Fruit fly (Drosophila melanogaster): ENCODE data around the gene inaF-A.

The inaF-A gene

DNA sequence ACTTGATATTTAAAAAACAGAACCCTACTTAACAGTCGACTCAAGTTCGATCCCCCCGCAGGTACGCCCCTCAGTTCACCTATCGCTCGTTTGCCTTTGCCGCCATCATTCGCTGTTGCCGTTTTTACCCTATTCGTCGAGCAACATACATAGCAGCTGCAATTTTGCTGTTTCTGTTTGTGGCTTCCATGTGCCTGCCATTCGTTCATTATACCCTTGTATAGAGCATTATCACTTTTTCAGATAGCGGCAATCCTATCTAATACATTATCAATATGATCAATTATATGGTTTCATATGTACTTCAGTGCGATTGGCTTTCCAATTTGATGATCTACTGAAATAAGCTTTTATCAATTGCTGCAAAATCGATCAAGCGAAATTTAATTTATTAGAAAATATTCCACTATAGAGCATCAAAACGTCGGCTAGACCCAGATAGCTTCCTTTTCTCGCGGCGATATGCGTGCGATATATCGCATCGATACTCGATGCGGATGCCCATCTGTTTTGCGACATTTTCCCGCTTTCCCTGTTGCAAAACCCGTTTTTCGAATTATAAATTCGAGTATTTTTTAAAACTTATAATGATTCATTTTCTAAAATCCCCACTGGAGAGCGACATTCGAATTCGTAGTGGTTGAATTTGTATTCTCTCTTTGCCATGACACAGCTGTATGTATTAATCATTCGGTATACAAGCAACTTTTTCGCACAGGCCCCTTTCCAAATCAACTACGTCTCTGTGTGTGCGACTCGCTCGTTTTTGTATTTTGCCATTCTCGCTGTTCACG lies 17.6 kb downstream of the inaF-A start (continued):
- TF ChIP-seq zf30C (GFP tag; optimal IDR thresholded peaks at IDR 0.05), result no peak
- peak; percentile 48 for TF ChIP-seq tup (GFP tag; optimal IDR thresholded peaks at IDR 0.05)
- TF ChIP-seq row (GFP tag; IDR thresholded peaks at IDR 0.05), result peak; percentile 97
- peak; percentile 76 for TF ChIP-seq CG10654 (GFP tag; optimal IDR thresholded peaks at IDR 0.05)
- TF ChIP-seq Lim3 (GFP tag; IDR thresholded peaks at IDR 0.05), result no peak; the same call in 1 of the 2 replicates
- TF ChIP-seq BtbVII (GFP tag; optimal IDR thresholded peaks at IDR 0.05), result peak; percentile 84
- no peak for TF ChIP-seq pita (GFP tag; optimal IDR thresholded peaks at IDR 0.05)
- peak; percentile 93 for TF ChIP-seq Meics (GFP tag; optimal IDR thresholded peaks at IDR 0.05)
- peak; percentile 70 for TF ChIP-seq corto (GFP tag; optimal IDR thresholded peaks at IDR 0.05)
- TF ChIP-seq crc (GFP tag; optimal IDR thresholded peaks at IDR 0.05), result peak; percentile 71
- no peak for TF ChIP-seq crp (GFP tag; optimal IDR thresholded peaks at IDR 0.05)
- peak; percentile 74 for TF ChIP-seq ken (GFP tag; IDR thresholded peaks at IDR 0.05)
- TF ChIP-seq CG2889 (GFP tag; IDR thresholded peaks at IDR 0.05), result peak; percentile 82; the same call in 2 of the 3 replicates
- TF ChIP-seq CG10959 (GFP tag; IDR thresholded peaks at IDR 0.05), result peak; percentile 82
- TF ChIP-seq CG14014 (GFP tag; IDR thresholded peaks at IDR 0.05), result peak; percentile 58
- TF ChIP-seq CG9609 (GFP tag; optimal IDR thresholded peaks at IDR 0.05), result peak; percentile 84
- TF ChIP-seq stc (GFP tag; IDR thresholded peaks at IDR 0.05), result peak; percentile 83
- peak; percentile 44 for TF ChIP-seq CG3838 (GFP tag; optimal IDR thresholded peaks at IDR 0.05)
- TF ChIP-seq CG9215 (GFP tag; IDR thresholded peaks at IDR 0.05), result peak; percentile 88
- TF ChIP-seq z (GFP tag; IDR thresholded peaks at IDR 0.05), result no peak
- peak; percentile 93 for TF ChIP-seq phol (tag; optimal IDR thresholded peaks at IDR 0.05)
- peak; percentile 89 for TF ChIP-seq Sox100B (GFP tag; optimal IDR thresholded peaks at IDR 0.05)
- TF ChIP-seq Gug (GFP tag; IDR thresholded peaks at IDR 0.05), result peak; percentile 64; the same call in 3 of the 4 replicates
- TF ChIP-seq CG9817 (tag; optimal IDR thresholded peaks at IDR 0.05), result peak; percentile 83
- TF ChIP-seq CG11247 (GFP tag; IDR thresholded peaks at IDR 0.05), result peak; percentile 61
- peak; percentile 81 for TF ChIP-seq CG34422 (GFP tag; IDR thresholded peaks at IDR 0.05)
- peak; percentile 79 for TF ChIP-seq CG1792 (GFP tag; optimal IDR thresholded peaks at IDR 0.05)
- TF ChIP-seq lilli (GFP tag; optimal IDR thresholded peaks at IDR 0.05), result peak; percentile 83
- TF ChIP-seq CG13424 (tag; optimal IDR thresholded peaks at IDR 0.05), result peak; percentile 89
- TF ChIP-seq CG9932 (GFP tag; IDR thresholded peaks at IDR 0.05), result peak; percentile 70
- TF ChIP-seq Jarid2 (GFP tag; optimal IDR thresholded peaks at IDR 0.05), result peak; percentile 66
- TF ChIP-seq ase (GFP tag; IDR thresholded peaks at IDR 0.05), result peak; percentile 63; the same call in 2 of the 3 replicates
- peak; percentile 54 for TF ChIP-seq chm (GFP tag; IDR thresholded peaks at IDR 0.05)
- TF ChIP-seq eyg (GFP tag; optimal IDR thresholded peaks at IDR 0.05), result peak; percentile 79
- TF ChIP-seq D (optimal IDR thresholded peaks at IDR 0.05), result no peak
- peak; percentile 87 for TF ChIP-seq D (GFP tag; optimal IDR thresholded peaks at IDR 0.05)
- peak; percentile 76; the same call in 2 of the 3 replicates for TF ChIP-seq CG11093 (GFP tag; IDR thresholded peaks at IDR 0.05)
- TF ChIP-seq twi (tag; optimal IDR thresholded peaks at IDR 0.05), result peak; percentile 91
- TF ChIP-seq pho (GFP tag; optimal IDR thresholded peaks at IDR 0.05), result peak; percentile 92
- no peak; the same call in 1 of the 2 replicates for TF ChIP-seq CG8765 (GFP tag; IDR thresholded peaks at IDR 0.05)
- peak; percentile 80 for TF ChIP-seq NfI (GFP tag; optimal IDR thresholded peaks at IDR 0.05)
- peak; percentile 60 for TF ChIP-seq CG31224 (GFP tag; IDR thresholded peaks at IDR 0.05)
- peak; percentile 74 for TF ChIP-seq cato (GFP tag; optimal IDR thresholded peaks at IDR 0.05; ENCODE audit: borderline replicate concordance)
- no peak; the same call in none of the 2 replicates for TF ChIP-seq hbn (GFP tag; IDR thresholded peaks at IDR 0.05; ENCODE audit: partially characterized antibody)
- peak; percentile 87 for TF ChIP-seq Hr3 (GFP tag; optimal IDR thresholded peaks at IDR 0.05)
- peak; percentile 86 for TF ChIP-seq al (GFP tag; IDR thresholded peaks at IDR 0.05)
- TF ChIP-seq Stat92E (GFP tag; optimal IDR thresholded peaks at IDR 0.05), result peak in 1 of 3 experiments; percentile 18
- TF ChIP-seq odd (GFP tag; optimal IDR thresholded peaks at IDR 0.05), result peak; percentile 90
- TF ChIP-seq ranshi (GFP tag; IDR thresholded peaks at IDR 0.05), result peak; percentile 73; the same call in 1 of the 2 replicates

All from whole organism, embryonic.